Worm (Caenorhabditis elegans) whole organism, L2 larva: ENCODE data around the gene nlp-52.

ENCODE experiments used
- C34F6.9 ChIP-seq: fragments of 150-350 bp; optimal IDR thresholded peaks from 2 replicates; lab custom pipeline; 2014; ENCODE audit warnings: missing biosample characterization, missing genetic modification characterization
- F13H6.1 ChIP-seq: sonication (generic microtip); optimal IDR thresholded peaks from 2 replicates; lab custom pipeline; 2016; ENCODE audit warnings: missing genetic modification characterization, missing compliant biosample characterization
- R02D3.7 ChIP-seq: fragments of 150-350 bp; optimal IDR thresholded peaks from 2 replicates; lab custom pipeline; 2014; ENCODE audit warnings: missing biosample characterization, missing genetic modification characterization
- ZK546.5 ChIP-seq: sonication (generic microtip); optimal IDR thresholded peaks from 2 replicates; lab custom pipeline; 2017; ENCODE audit warnings: missing biosample characterization, missing genetic modification characterization
- alr-1 ChIP-seq: fragments of 150-350 bp; optimal IDR thresholded peaks from 2 replicates; lab custom pipeline; 2014; ENCODE audit warnings: missing biosample characterization, missing genetic modification characterization
- ama-1 ChIP-seq: fragments of 150-350 bp; optimal IDR thresholded peaks from 2 replicates; lab custom pipeline; 2018; ENCODE audit warnings: inconsistent platforms
- ceh-16 ChIP-seq: fragments of 150-350 bp; optimal IDR thresholded peaks from 2 replicates; lab custom pipeline; 2014; ENCODE audit warnings: missing biosample characterization, missing genetic modification characterization
- ceh-82 ChIP-seq: fragments of 150-350 bp; optimal IDR thresholded peaks from 2 replicates; lab custom pipeline; 2014; ENCODE audit warnings: missing biosample characterization, missing genetic modification characterization
- crh-2 ChIP-seq: sonication (generic microtip); optimal IDR thresholded peaks from 2 replicates; lab custom pipeline; 2017; ENCODE audit warnings: missing biosample characterization, missing genetic modification characterization
- dmd-4 ChIP-seq: sonication (generic microtip); optimal IDR thresholded peaks from 2 replicates; lab custom pipeline; 2017; ENCODE audit warnings: missing biosample characterization, missing genetic modification characterization
- egl-27 ChIP-seq: sonication (generic microtip); optimal IDR thresholded peaks from 3 replicates; lab custom pipeline; 2017; ENCODE audit warnings: missing biosample characterization, missing genetic modification reagents, missing genetic modification characterization
- elt-1 ChIP-seq: fragments of 150-350 bp; optimal IDR thresholded peaks from 2 replicates; lab custom pipeline; 2014; ENCODE audit warnings: missing biosample characterization, missing genetic modification characterization
- elt-3 ChIP-seq: sonication (generic microtip); optimal IDR thresholded peaks from 2 replicates; lab custom pipeline; 2017; ENCODE audit warnings: missing biosample characterization, missing genetic modification characterization
- fos-1 ChIP-seq: fragments of 150-350 bp; optimal IDR thresholded peaks from 2 replicates; lab custom pipeline; 2014; ENCODE audit warnings: missing biosample characterization, missing genetic modification characterization
- gmeb-1 ChIP-seq: fragments of 150-350 bp; optimal IDR thresholded peaks from 2 replicates; lab custom pipeline; 2014; ENCODE audit warnings: missing biosample characterization, missing genetic modification characterization
- lin-11 ChIP-seq: fragments of 150-350 bp; sonication (generic microtip); optimal IDR thresholded peaks from 2 replicates; lab custom pipeline; 2014; ENCODE audit warnings: missing biosample characterization, missing genetic modification characterization, inconsistent platforms, mixed read lengths
- lin-13 ChIP-seq: fragments of 150-350 bp; optimal IDR thresholded peaks from 2 replicates; lab custom pipeline; 2014; ENCODE audit warnings: missing biosample characterization, missing genetic modification reagents, missing genetic modification characterization
- lsy-2 ChIP-seq, 2 experiments: fragments of 150-350 bp in 1 of 2; sonication (generic microtip) in 1 of 2; optimal IDR thresholded peaks; 2 replicates each; lab custom pipeline; 2014 to 2017; ENCODE audit warnings: missing biosample characterization in 2 of 2, missing genetic modification characterization in 2 of 2
- mab-5 ChIP-seq: fragments of 150-350 bp; optimal IDR thresholded peaks from 2 replicates; lab custom pipeline; 2014; ENCODE audit warnings: missing biosample characterization, missing genetic modification characterization
- mdl-1 ChIP-seq, 2 experiments: fragments of 150-350 bp in 1 of 2; sonication (generic microtip) in 1 of 2; optimal IDR thresholded peaks; 2 replicates each; lab custom pipeline; 2017; ENCODE audit warnings: missing biosample characterization in 2 of 2, missing genetic modification characterization in 2 of 2
- nhr-11 ChIP-seq: fragments of 150-350 bp; optimal IDR thresholded peaks from 2 replicates; lab custom pipeline; 2014; ENCODE audit warnings: missing biosample characterization, missing genetic modification characterization
- nhr-129 ChIP-seq: fragments of 150-350 bp; optimal IDR thresholded peaks from 2 replicates; lab custom pipeline; 2014; ENCODE audit warnings: missing biosample characterization, missing genetic modification characterization
- nhr-21 ChIP-seq: fragments of 150-350 bp; optimal IDR thresholded peaks from 2 replicates; lab custom pipeline; 2014; ENCODE audit warnings: missing biosample characterization, missing genetic modification characterization
- nhr-23 ChIP-seq: fragments of 150-350 bp; optimal IDR thresholded peaks from 2 replicates; lab custom pipeline; 2014; ENCODE audit warnings: missing biosample characterization, missing genetic modification reagents, missing genetic modification characterization
- nhr-237 ChIP-seq: fragments of 150-350 bp; optimal IDR thresholded peaks from 2 replicates; lab custom pipeline; 2014; ENCODE audit warnings: missing biosample characterization, missing genetic modification characterization
- nhr-77 ChIP-seq: fragments of 150-350 bp; optimal IDR thresholded peaks from 2 replicates; lab custom pipeline; 2014; ENCODE audit warnings: missing biosample characterization, missing genetic modification characterization
- unc-39 ChIP-seq: fragments of 150-350 bp; optimal IDR thresholded peaks from 2 replicates; lab custom pipeline; 2014; ENCODE audit warnings: missing biosample characterization, missing genetic modification characterization
- unc-55 ChIP-seq: fragments of 150-350 bp; sonication (generic microtip); optimal IDR thresholded peaks from 3 replicates; lab custom pipeline; 2014; ENCODE audit warnings: missing biosample characterization, missing genetic modification reagents, missing genetic modification characterization
- zag-1 ChIP-seq: fragments of 150-350 bp; optimal IDR thresholded peaks from 2 replicates; lab custom pipeline; 2014; ENCODE audit warnings: missing biosample characterization, missing genetic modification characterization
- ztf-1 ChIP-seq: fragments of 200-800 bp; sonication (Bioruptor generic); conservative IDR thresholded peaks from 2 replicates; pipeline ENCODE4 v1.3.6; 2022; ENCODE audit warnings: missing genetic modification characterization, missing compliant biosample characterization
- ztf-11 ChIP-seq: sonication (generic microtip); optimal IDR thresholded peaks from 2 replicates; lab custom pipeline; 2017; ENCODE audit warnings: missing biosample characterization, missing genetic modification characterization

The nlp-52 gene

DNA sequence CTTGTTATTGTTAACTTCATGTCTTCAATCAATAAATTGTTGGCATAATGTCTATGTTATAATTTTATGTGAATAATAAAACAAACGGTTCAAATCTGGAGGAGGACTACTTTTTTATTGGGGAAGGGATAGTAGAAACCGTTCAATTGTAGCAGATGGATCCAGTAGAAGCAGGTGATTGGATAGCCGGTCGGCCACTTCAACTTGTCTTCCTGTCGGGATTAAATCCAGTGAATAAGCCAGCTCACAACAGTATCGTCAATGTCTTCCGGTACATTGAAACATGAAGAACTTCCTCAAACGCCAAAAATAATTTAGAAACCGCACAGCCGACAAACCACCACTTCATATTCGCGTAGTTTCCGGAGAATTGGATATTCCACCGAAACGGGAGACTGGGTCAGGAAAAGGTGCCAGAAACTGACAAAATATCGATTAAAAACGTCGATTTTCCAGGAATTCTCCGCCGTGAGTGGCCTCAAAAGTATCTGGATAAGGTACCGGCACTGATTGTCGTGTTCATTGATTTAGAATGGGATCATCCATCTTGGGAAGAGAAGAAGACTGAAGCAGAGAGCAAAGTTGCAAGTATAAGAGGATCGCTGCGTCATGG, 33.5 kb downstream of the nlp-52 start, which contains the start of gene trpp-11:
Gene trpp-11, plus strand, starts transcription at position 153 of the 613 bp plus-strand sequence.
- TF ChIP-seq unc-55 (GFP tag; lab: Kevin White, UChicago) (no peak), alr-1 (tag; lab: Kevin White, UChicago) (no peak), fos-1 (tag; lab: Kevin White, UChicago) (no peak), gmeb-1 (no peak), mdl-1 (tag; optimal IDR thresholded peaks at IDR 0.05; lab: Kevin White, UChicago) (no peak), ceh-82 (tag; lab: Kevin White, UChicago) (no peak), elt-3 (tag; lab: Kevin White, UChicago) (no peak), zag-1 (tag; lab: Kevin White, UChicago) (no peak), crh-2 (tag; lab: Kevin White, UChicago) (no peak), ztf-1 (GFP tag; lab: Robert Waterston, UW) (no peak)
- TF ChIP-seq, all 48 proteins: peak for 0

DNA sequence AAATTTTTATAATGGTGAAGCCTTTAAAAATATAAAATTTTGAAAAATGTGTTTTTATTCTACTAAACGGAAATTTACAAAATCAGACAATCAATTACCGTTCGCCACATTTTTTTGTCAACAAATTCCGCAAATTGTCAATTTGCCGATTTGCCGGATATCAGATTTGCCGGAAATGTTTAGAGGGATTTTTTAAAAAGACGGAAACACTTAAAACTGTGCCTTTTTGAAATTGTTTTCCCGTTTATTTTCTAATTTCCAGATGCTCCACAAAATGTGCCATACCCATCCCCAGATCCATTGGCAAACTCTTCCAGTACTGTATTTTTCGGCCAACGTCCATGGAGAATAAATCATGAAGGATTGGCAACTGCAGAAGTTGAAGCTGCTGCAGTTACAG, 35.9 kb downstream of the nlp-52 start:
- TF ChIP-seq fos-1 (tag; lab: Kevin White, UChicago) (no peak), C34F6.9 (tag; lab: Kevin White, UChicago) (no peak), ZK546.5 (tag; lab: Kevin White, UChicago) (no peak), ceh-16 (tag; lab: Kevin White, UChicago) (no peak), crh-2 (tag; lab: Kevin White, UChicago) (no peak), alr-1 (tag; lab: Kevin White, UChicago) (no peak), lin-11 (tag; lab: Kevin White, UChicago) (no peak), lsy-2 (tag; optimal IDR thresholded peaks at IDR 0.05; lab: Kevin White, UChicago) (no peak), ztf-11 (tag; lab: Kevin White, UChicago) (no peak), zag-1 (tag; lab: Kevin White, UChicago) (no peak), R02D3.7 (tag; lab: Kevin White, UChicago) (no peak), mab-5 (tag; lab: Kevin White, UChicago) (no peak), ztf-1 (GFP tag; lab: Robert Waterston, UW) (no peak), gmeb-1 (no peak), elt-1 (no peak)

DNA sequence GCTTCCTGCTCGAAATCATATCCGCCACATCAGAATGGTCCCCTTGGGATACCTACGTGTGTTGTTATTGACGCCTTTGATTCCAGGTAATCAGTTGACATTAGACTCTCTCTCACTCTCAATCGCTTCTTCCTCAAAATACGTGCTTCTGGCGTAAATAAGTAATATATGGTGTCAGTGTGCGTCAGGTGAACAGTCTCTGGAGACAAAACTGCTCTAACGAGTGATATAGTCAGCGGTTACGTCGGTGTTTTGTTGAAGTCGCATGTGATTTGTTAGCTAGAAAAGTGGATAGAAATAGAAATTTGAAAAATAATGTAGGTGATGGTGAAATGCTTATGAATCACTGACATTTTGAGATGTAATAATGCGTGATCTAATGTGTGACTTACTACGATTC, 40.5 kb downstream of the nlp-52 start:
- no peak for TF ChIP-seq ama-1
- no peak for TF ChIP-seq lin-11 (tag; lab: Kevin White, UChicago)
- TF ChIP-seq elt-3 (tag; lab: Kevin White, UChicago), result no peak
- TF ChIP-seq nhr-23, result no peak
- TF ChIP-seq nhr-11 (tag; lab: Kevin White, UChicago), result no peak
- TF ChIP-seq zag-1 (tag; lab: Kevin White, UChicago), result no peak
- no peak for TF ChIP-seq nhr-21 (tag; lab: Kevin White, UChicago)
- no peak for TF ChIP-seq ceh-16 (tag; lab: Kevin White, UChicago)
- TF ChIP-seq fos-1 (tag; lab: Kevin White, UChicago), result no peak
- TF ChIP-seq nhr-237 (tag; lab: Kevin White, UChicago), result no peak
- TF ChIP-seq F13H6.1 (tag; lab: Kevin White, UChicago), result no peak
- no peak for TF ChIP-seq ZK546.5 (tag; lab: Kevin White, UChicago)
- no peak for TF ChIP-seq ceh-82 (tag; lab: Kevin White, UChicago)
- no peak for TF ChIP-seq lsy-2 (tag; optimal IDR thresholded peaks at IDR 0.05; lab: Kevin White, UChicago)
- TF ChIP-seq egl-27 (tag; lab: Kevin White, UChicago), result no peak
- TF ChIP-seq ztf-11 (tag; lab: Kevin White, UChicago), result no peak
- TF ChIP-seq dmd-4 (tag; lab: Kevin White, UChicago), result no peak
- no peak for TF ChIP-seq nhr-77 (tag; lab: Kevin White, UChicago)
- TF ChIP-seq nhr-129 (tag; lab: Kevin White, UChicago), result no peak

DNA sequence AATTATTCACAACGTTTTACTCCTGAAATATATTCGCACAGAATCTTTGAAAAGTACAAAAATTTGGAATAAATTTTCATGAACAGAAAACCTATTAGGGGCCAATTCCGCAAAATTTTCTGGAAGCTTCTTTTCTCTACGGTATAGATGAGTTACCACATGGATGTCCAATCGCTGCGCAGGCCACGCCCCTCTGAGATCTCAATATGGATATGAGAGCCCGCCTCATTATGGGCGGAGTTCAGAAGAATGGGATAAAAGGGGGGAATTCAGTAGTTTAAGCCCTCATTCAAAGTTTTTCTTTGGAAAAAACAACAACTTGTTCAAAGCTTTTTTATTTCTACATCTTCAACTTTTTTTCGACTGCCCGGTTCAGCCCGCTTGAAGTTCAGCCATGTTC, 50.0 kb downstream of the nlp-52 start, which contains the start of gene daf-7:
Gene daf-7, plus strand, starts transcription at position 301 of the 400 bp plus-strand sequence.
- TF ChIP-seq lsy-2 (tag; optimal IDR thresholded peaks at IDR 0.05; lab: Kevin White, UChicago) (no peak), unc-39 (tag; lab: Kevin White, UChicago) (no peak), lin-13 (GFP tag; lab: Kevin White, UChicago) (no peak)
